Fruit fly (Drosophila melanogaster): ENCODE measurements around the gene CG14722.

The CG14722 gene

dm6 chr3R:11778012-11778865, 36.5 kb downstream of the CG14722 start (continued):
- TF ChIP-seq Hmr (GFP tag; optimal IDR thresholded peaks at IDR 0.05) (peak; percentile 54), gce (GFP tag; IDR thresholded peaks at IDR 0.05) (peak; percentile 58; the same call in 1 of the 3 replicates), CG7786 (GFP tag; optimal IDR thresholded peaks at IDR 0.05) (no peak), Chrac-16 (GFP tag; optimal IDR thresholded peaks at IDR 0.05) (peak; percentile 60), Hr3 (GFP tag; optimal IDR thresholded peaks at IDR 0.05) (peak; percentile 78), Oli (tag; optimal IDR thresholded peaks at IDR 0.05) (peak; percentile 77), CoRest (tag; optimal IDR thresholded peaks at IDR 0.05) (peak; percentile 84), hth (optimal IDR thresholded peaks at IDR 0.05) (no peak), CG18764 (GFP tag; optimal IDR thresholded peaks at IDR 0.05) (peak; percentile 52), emc (GFP tag; optimal IDR thresholded peaks at IDR 0.05) (no peak), slou (GFP tag; optimal IDR thresholded peaks at IDR 0.05) (peak; percentile 18), insv (GFP tag; optimal IDR thresholded peaks at IDR 0.05) (peak in 1 of 2 experiments; percentile 34), zen (tag; optimal IDR thresholded peaks at IDR 0.05) (peak; percentile 4), sd (tag; optimal IDR thresholded peaks at IDR 0.05) (peak; percentile 77), CG10321 (GFP tag; IDR thresholded peaks at IDR 0.05) (no peak; the same call in 1 of the 2 replicates), CG6175 (GFP tag; IDR thresholded peaks at IDR 0.05) (0 out of 3 replicates have a peak, but pooled peaks have one; percentile 25), CG15514 (GFP tag; optimal IDR thresholded peaks at IDR 0.05) (peak; percentile 86), CG42726 (GFP tag; IDR thresholded peaks at IDR 0.05; ENCODE audit: partially characterized antibody) (peak; percentile 57; the same call in 1 of the 2 replicates), CG32767 (GFP tag; IDR thresholded peaks at IDR 0.05) (peak; percentile 40), ase (GFP tag; IDR thresholded peaks at IDR 0.05) (0 out of 3 replicates have a peak, but pooled peaks have one; percentile 21), ranshi (GFP tag; IDR thresholded peaks at IDR 0.05) (no peak), jumu (GFP tag; optimal IDR thresholded peaks at IDR 0.05) (peak; percentile 45), CG1647 (GFP tag; optimal IDR thresholded peaks at IDR 0.05) (peak; percentile 5), CG18262 (tag; optimal IDR thresholded peaks at IDR 0.05) (peak; percentile 87), scrt (GFP tag; optimal IDR thresholded peaks at IDR 0.05) (peak; percentile 53), CG7556 (GFP tag; optimal IDR thresholded peaks at IDR 0.05) (peak; percentile 92), sim (GFP tag; IDR thresholded peaks at IDR 0.05) (0 out of 2 replicates have a peak, but pooled peaks have one; percentile 26), cwo (GFP tag; optimal IDR thresholded peaks at IDR 0.05) (peak; percentile 41), chinmo (GFP tag; IDR thresholded peaks at IDR 0.05; ENCODE audit: partially characterized antibody) (peak; percentile 94), bab2 (GFP tag; optimal IDR thresholded peaks at IDR 0.05) (peak; percentile 10), CG6683 (GFP tag; optimal IDR thresholded peaks at IDR 0.05) (peak; percentile 23), fd3F (GFP tag; optimal IDR thresholded peaks at IDR 0.05) (peak; percentile 27), inv (GFP tag; IDR thresholded peaks at IDR 0.05; ENCODE audit: partially characterized antibody) (no peak), slbo (GFP tag; IDR thresholded peaks at IDR 0.05) (peak; percentile 73), tio (GFP tag; optimal IDR thresholded peaks at IDR 0.05) (peak; percentile 79), z (GFP tag; IDR thresholded peaks at IDR 0.05) (peak; percentile 55; the same call in 2 of the 3 replicates), CG11093 (GFP tag; IDR thresholded peaks at IDR 0.05) (peak; percentile 45; the same call in 1 of the 3 replicates), ken (GFP tag; IDR thresholded peaks at IDR 0.05) (peak; percentile 43; the same call in 1 of the 3 replicates), Hey (tag; optimal IDR thresholded peaks at IDR 0.05) (peak; percentile 38), psq (GFP tag; optimal IDR thresholded peaks at IDR 0.05) (peak; percentile 6), tna (GFP tag; IDR thresholded peaks at IDR 0.05; ENCODE audit: partially characterized antibody) (no peak), Atf6 (GFP tag; IDR thresholded peaks at IDR 0.05) (no peak; the same call in 1 of the 2 replicates), CG16813 (GFP tag; IDR thresholded peaks at IDR 0.05; ENCODE audit: partially characterized antibody) (0 out of 3 replicates have a peak, but pooled peaks have one; percentile 41), dmrt99B (tag; optimal IDR thresholded peaks at IDR 0.05) (peak; percentile 65), peb (GFP tag; IDR thresholded peaks at IDR 0.05) (no peak), CG31388 (GFP tag; optimal IDR thresholded peaks at IDR 0.05) (no peak), jigr1 (GFP tag; IDR thresholded peaks at IDR 0.05) (no peak), Six4 (GFP tag; optimal IDR thresholded peaks at IDR 0.05) (peak; percentile 61)
